Fruit fly (Drosophila melanogaster): ENCODE measurements around the gene beta-Spec.

DNA sequence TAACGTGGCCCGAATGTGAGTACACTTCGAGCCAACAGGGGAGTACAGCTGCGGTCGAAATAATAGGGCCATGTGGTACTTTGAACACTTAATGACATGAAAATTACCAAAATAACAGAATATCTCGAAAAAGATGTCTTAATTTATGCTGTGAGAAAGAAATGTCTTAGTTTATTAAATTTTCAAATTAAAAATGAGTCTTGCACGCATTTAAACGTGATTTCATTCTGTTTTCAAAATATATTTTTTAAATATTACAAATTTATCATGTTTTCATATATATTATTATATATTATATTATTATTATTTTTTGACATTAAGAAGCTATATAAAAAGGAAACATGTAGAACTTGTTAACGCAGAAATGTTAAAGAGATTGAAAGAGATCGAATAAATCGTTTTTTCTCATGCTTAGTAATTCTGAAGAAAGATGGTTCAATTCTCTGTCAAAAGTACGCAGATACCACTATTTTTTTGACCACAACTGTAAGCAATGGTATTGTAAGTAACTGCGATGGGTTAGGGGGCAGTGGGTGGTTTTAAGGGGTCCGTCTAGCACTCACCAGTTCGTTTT, 37.8 kb downstream of the beta-Spec start:
- TF ChIP-seq CTCF (optimal IDR thresholded peaks at IDR 0.05): no peak
- no peak for TF ChIP-seq CG8478 (optimal IDR thresholded peaks at IDR 0.05)
